Worm (Caenorhabditis elegans) whole organism, late embryonic: Measurements from ENCODE around the gene efk-1.

ENCODE experiments used
- C08G9.2 ChIP-seq: sonication (generic microtip); optimal IDR thresholded peaks from 2 replicates; lab custom pipeline; 2016; ENCODE audit warnings: mild to moderate bottlenecking, missing genetic modification characterization, moderate library complexity, missing compliant biosample characterization
- C38D4.7 ChIP-seq: fragments of 200-800 bp; sonication (Bioruptor generic); optimal IDR thresholded peaks from 2 replicates; lab custom pipeline; 2018; ENCODE audit warnings: mild to moderate bottlenecking, missing genetic modification characterization, moderate library complexity, missing compliant biosample characterization
- K02D7.2 ChIP-seq: sonication (generic microtip); optimal IDR thresholded peaks from 2 replicates; lab custom pipeline; 2017; ENCODE audit warnings: mild to moderate bottlenecking, missing genetic modification characterization, missing compliant biosample characterization
- ama-1 ChIP-seq: fragments of 150-350 bp; optimal IDR thresholded peaks from 2 replicates; lab custom pipeline; 2014
- ceh-14 ChIP-seq: sonication (generic microtip); optimal IDR thresholded peaks from 2 replicates; lab custom pipeline; 2016; ENCODE audit warnings: missing genotype, missing genetic modification characterization, missing compliant biosample characterization
- ceh-18 ChIP-seq: sonication (generic microtip); optimal IDR thresholded peaks from 2 replicates; lab custom pipeline; 2016; ENCODE audit warnings: missing genetic modification characterization, missing compliant biosample characterization
- ceh-2 ChIP-seq: sonication (generic microtip); optimal IDR thresholded peaks from 2 replicates; lab custom pipeline; 2016; ENCODE audit warnings: missing genotype, missing genetic modification characterization, missing compliant biosample characterization
- ceh-24 ChIP-seq: sonication (generic microtip); optimal IDR thresholded peaks from 2 replicates; lab custom pipeline; 2016; ENCODE audit warnings: mild to moderate bottlenecking, missing genetic modification characterization, missing compliant biosample characterization
- ceh-30 ChIP-seq: fragments of 150-350 bp; optimal IDR thresholded peaks from 2 replicates; lab custom pipeline; 2014; ENCODE audit warnings: missing biosample characterization, missing genetic modification characterization
- ceh-31 ChIP-seq: sonication (generic microtip); optimal IDR thresholded peaks from 2 replicates; lab custom pipeline; 2016; ENCODE audit warnings: missing genetic modification characterization, missing compliant biosample characterization
- ceh-34 ChIP-seq: sonication (generic microtip); optimal IDR thresholded peaks from 2 replicates; lab custom pipeline; 2016; ENCODE audit warnings: mild to moderate bottlenecking, missing genetic modification characterization, missing compliant biosample characterization
- ceh-45 ChIP-seq: fragments of 200-800 bp; sonication (Bioruptor generic); IDR thresholded peaks from 2 replicates; pipeline ENCODE4 v1.3.6; 2022; ENCODE audit warnings: missing genetic modification reagents, missing genetic modification characterization, missing compliant biosample characterization
- ceh-48 ChIP-seq: sonication (generic microtip); optimal IDR thresholded peaks from 2 replicates; lab custom pipeline; 2016; ENCODE audit warnings: missing genetic modification characterization, inconsistent platforms, missing compliant biosample characterization
- ceh-6 ChIP-seq: fragments of 200-800 bp; sonication (Bioruptor generic); optimal IDR thresholded peaks from 2 replicates; lab custom pipeline; 2018; ENCODE audit warnings: mild to moderate bottlenecking, missing genetic modification characterization, missing compliant biosample characterization
- ceh-9 ChIP-seq: sonication (generic microtip); optimal IDR thresholded peaks from 2 replicates; lab custom pipeline; 2016; ENCODE audit warnings: mild to moderate bottlenecking, missing genetic modification characterization, inconsistent platforms, missing compliant biosample characterization
- dmd-4 ChIP-seq: sonication (generic microtip); optimal IDR thresholded peaks from 2 replicates; lab custom pipeline; 2016; ENCODE audit warnings: borderline replicate concordance, missing genetic modification characterization, missing compliant biosample characterization
- dve-1 ChIP-seq: sonication (generic microtip); optimal IDR thresholded peaks from 2 replicates; lab custom pipeline; 2017; ENCODE audit warnings: antibody characterized with exemption, mild to moderate bottlenecking, missing genetic modification characterization, missing compliant biosample characterization
- elt-2 ChIP-seq: sonication (generic microtip); optimal IDR thresholded peaks from 2 replicates; lab custom pipeline; 2016; ENCODE audit warnings: missing genetic modification reagents, missing genetic modification characterization, missing compliant biosample characterization
- elt-4 ChIP-seq: sonication (generic microtip); optimal IDR thresholded peaks from 2 replicates; lab custom pipeline; 2016; ENCODE audit warnings: missing genetic modification characterization, missing compliant biosample characterization
- eyg-1 ChIP-seq: sonication (generic microtip); optimal IDR thresholded peaks from 2 replicates; lab custom pipeline; 2016; ENCODE audit warnings: missing genotype, missing genetic modification characterization, missing compliant biosample characterization
- fax-1 ChIP-seq: sonication (generic microtip); optimal IDR thresholded peaks from 2 replicates; lab custom pipeline; 2016; ENCODE audit warnings: missing genotype, missing genetic modification characterization, missing compliant biosample characterization
- hlh-13 ChIP-seq: fragments of 200-800 bp; sonication (Bioruptor generic); optimal IDR thresholded peaks from 2 replicates; lab custom pipeline; 2018; ENCODE audit warnings: mild to moderate bottlenecking, missing genetic modification characterization, missing compliant biosample characterization
- hlh-30 ChIP-seq: sonication (generic microtip); optimal IDR thresholded peaks from 2 replicates; lab custom pipeline; 2017; ENCODE audit warnings: antibody characterized with exemption, missing genetic modification characterization, missing compliant biosample characterization; ENCODE audit not compliant: insufficient read depth
- hlh-6 ChIP-seq: sonication (generic microtip); optimal IDR thresholded peaks from 2 replicates; lab custom pipeline; 2016; ENCODE audit warnings: missing genotype, missing genetic modification characterization, missing compliant biosample characterization
- hlh-8 ChIP-seq: sonication (generic microtip); optimal IDR thresholded peaks from 2 replicates; lab custom pipeline; 2016; ENCODE audit warnings: missing genotype, missing genetic modification characterization, missing compliant biosample characterization
- mec-3 ChIP-seq: sonication (generic microtip); optimal IDR thresholded peaks from 2 replicates; lab custom pipeline; 2016; ENCODE audit warnings: borderline replicate concordance, missing genetic modification characterization, missing compliant biosample characterization
- nfya-1 ChIP-seq: sonication (generic microtip); optimal IDR thresholded peaks from 2 replicates; lab custom pipeline; 2017; ENCODE audit warnings: missing genetic modification characterization, mild to moderate bottlenecking, missing compliant biosample characterization, antibody characterized with exemption, moderate library complexity
- nhr-11 ChIP-seq: fragments of 150-350 bp; optimal IDR thresholded peaks from 2 replicates; lab custom pipeline; 2014; ENCODE audit warnings: missing biosample characterization, missing genetic modification characterization
- nhr-232 ChIP-seq: sonication (generic microtip); optimal IDR thresholded peaks from 2 replicates; lab custom pipeline; 2016; ENCODE audit warnings: missing genetic modification characterization, missing compliant biosample characterization
- odd-2 ChIP-seq: sonication (generic microtip); optimal IDR thresholded peaks from 2 replicates; lab custom pipeline; 2017; ENCODE audit warnings: antibody characterized with exemption, mild to moderate bottlenecking, missing genetic modification characterization, missing compliant biosample characterization
- pag-3 ChIP-seq: sonication (generic microtip); optimal IDR thresholded peaks from 2 replicates; lab custom pipeline; 2016; ENCODE audit warnings: missing compliant biosample characterization, missing genetic modification characterization, borderline replicate concordance
- pha-2 ChIP-seq: sonication (generic microtip); optimal IDR thresholded peaks from 2 replicates; lab custom pipeline; 2017; ENCODE audit warnings: mild to moderate bottlenecking, missing genetic modification characterization, missing compliant biosample characterization
- pha-4 ChIP-seq: fragments of 150-350 bp; optimal IDR thresholded peaks from 2 replicates; lab custom pipeline; 2018; ENCODE audit warnings: missing biosample characterization, missing genetic modification reagents, missing genetic modification characterization
- pros-1 ChIP-seq: fragments of 150-350 bp; optimal IDR thresholded peaks from 2 replicates; lab custom pipeline; 2014; ENCODE audit warnings: missing biosample characterization, missing genetic modification reagents, missing genetic modification characterization
- ref-2 ChIP-seq: sonication (generic microtip); optimal IDR thresholded peaks from 2 replicates; lab custom pipeline; 2016; ENCODE audit warnings: missing genetic modification characterization, missing compliant biosample characterization
- rnt-1 ChIP-seq: sonication (generic microtip); optimal IDR thresholded peaks from 2 replicates; lab custom pipeline; 2016; ENCODE audit warnings: missing genetic modification characterization, missing compliant biosample characterization
- sdc-2 ChIP-seq: sonication (generic microtip); optimal IDR thresholded peaks from 2 replicates; lab custom pipeline; 2016; ENCODE audit warnings: missing genotype, missing genetic modification characterization, missing compliant biosample characterization
- sox-2 ChIP-seq: fragments of 200-800 bp; sonication (Bioruptor generic); IDR thresholded peaks from 2 replicates; pipeline ENCODE4 v1.3.6; 2022; ENCODE audit warnings: missing genetic modification reagents, missing genetic modification characterization, missing compliant biosample characterization
- sox-4 ChIP-seq: sonication (generic microtip); optimal IDR thresholded peaks from 2 replicates; lab custom pipeline; 2017; ENCODE audit warnings: mild to moderate bottlenecking, missing genetic modification characterization, inconsistent platforms, missing compliant biosample characterization
- tbx-2 ChIP-seq: sonication (generic microtip); optimal IDR thresholded peaks from 2 replicates; lab custom pipeline; 2016; ENCODE audit warnings: missing genetic modification characterization, missing compliant biosample characterization
- tbx-7 ChIP-seq: sonication (generic microtip); optimal IDR thresholded peaks from 2 replicates; lab custom pipeline; 2016; ENCODE audit warnings: missing genotype, missing genetic modification characterization, missing compliant biosample characterization
- ttx-3 ChIP-seq: sonication (generic microtip); optimal IDR thresholded peaks from 2 replicates; lab custom pipeline; 2016; ENCODE audit warnings: missing genetic modification reagents, missing genetic modification characterization, missing compliant biosample characterization
- unc-3 ChIP-seq, 2 experiments: fragments of 200-800 bp in 1 of 2; sonication (Bioruptor generic) in 1 of 2; sonication (generic microtip) in 1 of 2; conservative IDR thresholded peaks in 1 of 2; optimal IDR thresholded peaks in 1 of 2; 2 replicates each; pipeline versions ENCODE4 v1.3.6 to Lab custom; 2016 to 2022; ENCODE audit warnings: missing compliant biosample characterization in 2 of 2, missing genetic modification characterization in 2 of 2, missing genetic modification reagents in 1 of 2
- unc-42 ChIP-seq: sonication (generic microtip); optimal IDR thresholded peaks from 2 replicates; lab custom pipeline; 2016; ENCODE audit warnings: missing genotype, missing genetic modification characterization, missing compliant biosample characterization
- unc-55 ChIP-seq: sonication (generic microtip); optimal IDR thresholded peaks from 2 replicates; lab custom pipeline; 2017; ENCODE audit warnings: missing biosample characterization, missing genetic modification reagents, missing genetic modification characterization
- unc-86 ChIP-seq: sonication (generic microtip); optimal IDR thresholded peaks from 2 replicates; lab custom pipeline; 2016; ENCODE audit warnings: missing genetic modification characterization, missing compliant biosample characterization
- ztf-16 ChIP-seq: sonication (generic microtip); optimal IDR thresholded peaks from 2 replicates; lab custom pipeline; 2017; ENCODE audit warnings: missing genetic modification characterization, missing compliant biosample characterization

The efk-1 gene

ce11 chrIII:6139932-6140612 lies 28.3 kb downstream of the efk-1 start:
- TF ChIP-seq nfya-1 (tag; lab: Kevin White, UChicago) (peak; percentile 43), ceh-45 (GFP tag; lab: Robert Waterston, UW) (no peak), dmd-4 (tag; lab: Kevin White, UChicago) (no peak), unc-42 (peak; percentile 49), hlh-6 (peak; percentile 11), ceh-31 (peak; percentile 24)

- TF ChIP-seq hlh-13 (GFP tag; lab: Kevin White, UChicago) = no peak
- peak; percentile 17 for TF ChIP-seq unc-86 (tag; lab: Kevin White, UChicago)
- TF ChIP-seq sdc-2 (tag; lab: Kevin White, UChicago) = no peak
- TF ChIP-seq, all 69 proteins: peak for 1
Observed at ce11 chrIII:6139328-6139727, 29.0 kb downstream of the efk-1 start.

- TF ChIP-seq eyg-1 (tag; lab: Kevin White, UChicago) = no peak
- peak; percentile 73 for TF ChIP-seq tbx-2
- no peak for TF ChIP-seq ama-1
- TF ChIP-seq hlh-30 (tag; lab: Kevin White, UChicago) = no peak
- TF ChIP-seq ceh-14 (tag; lab: Kevin White, UChicago) = no peak
- TF ChIP-seq sox-4 (tag; lab: Kevin White, UChicago) = peak; percentile 41
- no peak for TF ChIP-seq dve-1
- no peak for TF ChIP-seq pag-3 (tag; lab: Kevin White, UChicago)
- TF ChIP-seq ttx-3 (tag; lab: Kevin White, UChicago) = no peak
- TF ChIP-seq nfya-1 (tag; lab: Kevin White, UChicago) = peak; percentile 14
- no peak for TF ChIP-seq ceh-2 (tag; lab: Kevin White, UChicago)
- peak; percentile 36 for TF ChIP-seq unc-55
- no peak for TF ChIP-seq nhr-11 (tag; lab: Kevin White, UChicago)
- no peak for TF ChIP-seq ztf-16 (tag; lab: Kevin White, UChicago)
- TF ChIP-seq hlh-6 = no peak
- TF ChIP-seq pha-2 (tag; lab: Kevin White, UChicago) = no peak
- no peak for TF ChIP-seq unc-3 (GFP tag; conservative IDR thresholded peaks at IDR 0.05; lab: Robert Waterston, UW)
- no peak for TF ChIP-seq unc-3 (tag; optimal IDR thresholded peaks at IDR 0.05; lab: Kevin White, UChicago)
- no peak for TF ChIP-seq elt-4 (tag; lab: Kevin White, UChicago)
- TF ChIP-seq hlh-8 (tag; lab: Kevin White, UChicago) = no peak
- no peak for TF ChIP-seq fax-1
- no peak for TF ChIP-seq K02D7.2 (tag; lab: Kevin White, UChicago)
- TF ChIP-seq C08G9.2 (tag; lab: Kevin White, UChicago) = peak; percentile 32
- TF ChIP-seq mec-3 (tag; lab: Kevin White, UChicago) = no peak
- peak; percentile 49 for TF ChIP-seq rnt-1
- peak; percentile 5 for TF ChIP-seq nhr-232 (tag; lab: Kevin White, UChicago)
- TF ChIP-seq ref-2 (tag; lab: Kevin White, UChicago) = no peak
- TF ChIP-seq unc-86 (tag; lab: Kevin White, UChicago) = no peak
- TF ChIP-seq pros-1 = no peak
- TF ChIP-seq tbx-7 = no peak
- TF ChIP-seq unc-42 = no peak
- TF ChIP-seq sox-2 (GFP tag; lab: Robert Waterston, UW) = no peak
- no peak for TF ChIP-seq elt-2 (tag; lab: Kevin White, UChicago)
- TF ChIP-seq ceh-30 (tag; lab: Kevin White, UChicago) = no peak
- TF ChIP-seq ceh-18 (tag; lab: Kevin White, UChicago) = peak; percentile 79
- peak; percentile 12 for TF ChIP-seq C38D4.7 (GFP tag; lab: Kevin White, UChicago)
- no peak for TF ChIP-seq ceh-6 (GFP tag; lab: Kevin White, UChicago)
- TF ChIP-seq dmd-4 (tag; lab: Kevin White, UChicago) = no peak
- no peak for TF ChIP-seq ceh-48 (tag; lab: Kevin White, UChicago)
- no peak for TF ChIP-seq pha-4 (tag; lab: Kevin White, UChicago)
- no peak for TF ChIP-seq odd-2 (tag; lab: Kevin White, UChicago)
- peak; percentile 38 for TF ChIP-seq ceh-34
- TF ChIP-seq ceh-24 (tag; lab: Kevin White, UChicago) = no peak
- no peak for TF ChIP-seq ceh-45 (GFP tag; lab: Robert Waterston, UW)
- no peak for TF ChIP-seq ceh-9
Observed at ce11 chrIII:6138457-6138856, 29.9 kb downstream of the efk-1 start.
